Fruit fly (Drosophila melanogaster): Measurements from ENCODE around the gene emc.

The emc gene

dm6 chr3L:711839-712553, 37.2 kb upstream of the emc start, which contains the start of gene CG13896 (continued):
- TF ChIP-seq hbn (GFP tag; IDR thresholded peaks at IDR 0.05; ENCODE audit: partially characterized antibody) (peak; percentile 74), CG13424 (tag; optimal IDR thresholded peaks at IDR 0.05) (peak; percentile 75), bowl (GFP tag; IDR thresholded peaks at IDR 0.05) (no peak), lola (GFP tag; optimal IDR thresholded peaks at IDR 0.05) (peak in 1 of 3 experiments; percentile 49), Myb (GFP tag; optimal IDR thresholded peaks at IDR 0.05) (peak; percentile 76), CG14667 (GFP tag; IDR thresholded peaks at IDR 0.05) (peak; percentile 90), CG17385 (GFP tag; optimal IDR thresholded peaks at IDR 0.05) (peak; percentile 64), gt (GFP tag; IDR thresholded peaks at IDR 0.05) (no peak; the same call in 1 of the 2 replicates), CG11093 (GFP tag; IDR thresholded peaks at IDR 0.05) (peak; percentile 57; the same call in 1 of the 3 replicates), CG10431 (GFP tag; optimal IDR thresholded peaks at IDR 0.05) (peak; percentile 69), chn (GFP tag; optimal IDR thresholded peaks at IDR 0.05) (peak; percentile 91), CG1233 (GFP tag; optimal IDR thresholded peaks at IDR 0.05) (peak; percentile 82), zen2 (GFP tag; IDR thresholded peaks at IDR 0.05; ENCODE audit: partially characterized antibody) (peak; percentile 52; the same call in 1 of the 3 replicates), CG4730 (GFP tag; IDR thresholded peaks at IDR 0.05) (peak; percentile 82), emc (GFP tag; optimal IDR thresholded peaks at IDR 0.05) (peak; percentile 82), CG12236 (GFP tag; optimal IDR thresholded peaks at IDR 0.05) (peak; percentile 72), ttk (GFP tag; IDR thresholded peaks at IDR 0.05) (peak; percentile 85), Bdp1 (GFP tag; optimal IDR thresholded peaks at IDR 0.05) (peak; percentile 80), NFAT (GFP tag; IDR thresholded peaks at IDR 0.05) (peak; percentile 96), yki (optimal IDR thresholded peaks at IDR 0.05) (no peak), CG16863 (GFP tag; optimal IDR thresholded peaks at IDR 0.05) (peak; percentile 90), D19B (GFP tag; optimal IDR thresholded peaks at IDR 0.05) (peak; percentile 42), tll (GFP tag; optimal IDR thresholded peaks at IDR 0.05) (no peak), gsb-n (tag; optimal IDR thresholded peaks at IDR 0.05) (peak; percentile 78), CG31224 (GFP tag; IDR thresholded peaks at IDR 0.05) (peak; percentile 59), Elba2 (GFP tag; optimal IDR thresholded peaks at IDR 0.05) (peak; percentile 55), oc (tag; optimal IDR thresholded peaks at IDR 0.05) (no peak), Mrtf (GFP tag; IDR thresholded peaks at IDR 0.05) (peak; percentile 93), CG3847 (GFP tag; IDR thresholded peaks at IDR 0.05) (peak; percentile 73), mirr (GFP tag; optimal IDR thresholded peaks at IDR 0.05) (peak; percentile 80), CG4854 (GFP tag; optimal IDR thresholded peaks at IDR 0.05) (peak; percentile 77), CG11504 (tag; optimal IDR thresholded peaks at IDR 0.05) (peak; percentile 84), Dll (GFP tag; IDR thresholded peaks at IDR 0.05; ENCODE audit: partially characterized antibody) (peak; percentile 91), CG13775 (GFP tag; optimal IDR thresholded peaks at IDR 0.05) (peak; percentile 74), CG8765 (GFP tag; IDR thresholded peaks at IDR 0.05) (peak; percentile 64; the same call in 1 of the 2 replicates), CG12104 (GFP tag; optimal IDR thresholded peaks at IDR 0.05) (peak; percentile 84), CG15514 (GFP tag; optimal IDR thresholded peaks at IDR 0.05) (peak; percentile 80), Trl (optimal IDR thresholded peaks at IDR 0.05) (no peak), Trl (GFP tag; optimal IDR thresholded peaks at IDR 0.05) (peak; percentile 95), CG15073 (GFP tag; optimal IDR thresholded peaks at IDR 0.05) (peak; percentile 72), Hr39 (optimal IDR thresholded peaks at IDR 0.05) (no peak), CrebB (tag; optimal IDR thresholded peaks at IDR 0.05) (peak; percentile 56), CG31365 (tag; optimal IDR thresholded peaks at IDR 0.05) (peak; percentile 76), wor (GFP tag; IDR thresholded peaks at IDR 0.05) (0 out of 2 replicates have a peak, but pooled peaks have one; percentile 39), CG33213 (GFP tag; optimal IDR thresholded peaks at IDR 0.05) (peak; percentile 91), CG5180 (GFP tag; optimal IDR thresholded peaks at IDR 0.05) (peak; percentile 55)
